Comparison of ENCODE assay signal across 3 fruit fly cellular contexts in genomic region chr2L:15343367-15343893, dm6.
TF ChIP-seq lines count a peak whose summit lies in the region.

No protein-coding gene starts in this region.

- no peak for TF ChIP-seq CTCF in whole organism, embryonic (GFP tag; optimal IDR thresholded peaks at IDR 0.05; lab: Kevin White, UChicago)

TF ChIP-seq in whole organism, embryonic, 481 proteins besides CTCF, POLR2A, EP300 and RAD21 (continues in another document):
- TF ChIP-seq so (GFP tag; IDR thresholded peaks at IDR 0.05; lab: Robert Waterston, UW) (no peak), bowl (GFP tag; IDR thresholded peaks at IDR 0.05; lab: Robert Waterston, UW) (no peak), CoRest (tag; optimal IDR thresholded peaks at IDR 0.05; lab: Kevin White, UChicago) (peak; percentile 27), esg (GFP tag; conservative IDR thresholded peaks at IDR 0.05; lab: Robert Waterston, UW) (0 out of 2 replicates have a peak, but pooled peaks have one; percentile 6), gcm2 (GFP tag; optimal IDR thresholded peaks at IDR 0.05; lab: Kevin White, UChicago) (no peak), phol (tag; optimal IDR thresholded peaks at IDR 0.05; lab: Kevin White, UChicago) (peak; percentile 16), fd3F (GFP tag; optimal IDR thresholded peaks at IDR 0.05; lab: Kevin White, UChicago) (no peak), CG17361 (GFP tag; IDR thresholded peaks at IDR 0.05; lab: Robert Waterston, UW) (0 out of 3 replicates have a peak, but pooled peaks have one; percentile 32), NC2β (GFP tag; optimal IDR thresholded peaks at IDR 0.05; lab: Kevin White, UChicago) (no peak), zf30C (GFP tag; optimal IDR thresholded peaks at IDR 0.05; lab: Kevin White, UChicago) (peak; percentile 16), CG6654 (GFP tag; optimal IDR thresholded peaks at IDR 0.05; lab: Kevin White, UChicago) (no peak), Hand (GFP tag; optimal IDR thresholded peaks at IDR 0.05; lab: Kevin White, UChicago) (no peak), CG13123 (GFP tag; optimal IDR thresholded peaks at IDR 0.05; lab: Kevin White, UChicago) (no peak), wor (GFP tag; IDR thresholded peaks at IDR 0.05; lab: Robert Waterston, UW) (no peak), CG18262 (tag; optimal IDR thresholded peaks at IDR 0.05; lab: Kevin White, UChicago) (peak; percentile 52), Ssrp (tag; optimal IDR thresholded peaks at IDR 0.05; lab: Kevin White, UChicago) (peak; percentile 21), Eip74EF (GFP tag; optimal IDR thresholded peaks at IDR 0.05; lab: Kevin White, UChicago) (peak in 1 of 2 experiments; percentile 1), CG4282 (GFP tag; optimal IDR thresholded peaks at IDR 0.05; lab: Kevin White, UChicago) (no peak), dmrt11E (tag; optimal IDR thresholded peaks at IDR 0.05; lab: Kevin White, UChicago) (peak; percentile 31), nmo (GFP tag; optimal IDR thresholded peaks at IDR 0.05; lab: Kevin White, UChicago) (peak; percentile 43), Sox102F (GFP tag; optimal IDR thresholded peaks at IDR 0.05; lab: Kevin White, UChicago) (peak; percentile 28), chinmo (GFP tag; IDR thresholded peaks at IDR 0.05; lab: Robert Waterston, UW; ENCODE audit: partially characterized antibody) (no peak), CG11504 (tag; optimal IDR thresholded peaks at IDR 0.05; lab: Kevin White, UChicago) (peak; percentile 60), CG14710 (tag; optimal IDR thresholded peaks at IDR 0.05; lab: Kevin White, UChicago) (peak; percentile 17), Blimp-1 (GFP tag; optimal IDR thresholded peaks at IDR 0.05; lab: Kevin White, UChicago) (peak; percentile 7), Six4 (GFP tag; optimal IDR thresholded peaks at IDR 0.05; lab: Kevin White, UChicago) (no peak), Sox100B (GFP tag; optimal IDR thresholded peaks at IDR 0.05; lab: Kevin White, UChicago) (peak; percentile 17), CG12299 (tag; optimal IDR thresholded peaks at IDR 0.05; lab: Kevin White, UChicago) (no peak), D19A (tag; optimal IDR thresholded peaks at IDR 0.05; lab: Kevin White, UChicago) (peak; percentile 14), dmrt99B (tag; optimal IDR thresholded peaks at IDR 0.05; lab: Kevin White, UChicago) (peak; percentile 38)

TF ChIP-seq in whole organism, prepupa, 60 proteins besides CTCF, POLR2A, EP300 and RAD21 (continues in another document):
- TF ChIP-seq CG11294 (GFP tag; IDR thresholded peaks at IDR 0.05; lab: Robert Waterston, UW) (no peak), Ets96B (tag; optimal IDR thresholded peaks at IDR 0.05; lab: Kevin White, UChicago) (no peak), CG7368 (GFP tag; optimal IDR thresholded peaks at IDR 0.05; lab: Kevin White, UChicago) (no peak), ss (GFP tag; optimal IDR thresholded peaks at IDR 0.05; lab: Kevin White, UChicago) (no peak), CG16779 (tag; optimal IDR thresholded peaks at IDR 0.05; lab: Kevin White, UChicago) (no peak), CG32006 (GFP tag; optimal IDR thresholded peaks at IDR 0.05; lab: Kevin White, UChicago) (peak; percentile 69), CG3032 (tag; optimal IDR thresholded peaks at IDR 0.05; lab: Kevin White, UChicago) (no peak), CG6163 (GFP tag; IDR thresholded peaks at IDR 0.05; lab: Robert Waterston, UW) (no peak), CG1621 (tag; optimal IDR thresholded peaks at IDR 0.05; lab: Kevin White, UChicago) (no peak), net (GFP tag; optimal IDR thresholded peaks at IDR 0.05; lab: Kevin White, UChicago) (no peak), CG6808 (GFP tag; optimal IDR thresholded peaks at IDR 0.05; lab: Kevin White, UChicago) (peak; percentile 13), CG3919 (GFP tag; optimal IDR thresholded peaks at IDR 0.05; lab: Kevin White, UChicago) (peak; percentile 19), fd59A (GFP tag; optimal IDR thresholded peaks at IDR 0.05; lab: Kevin White, UChicago) (no peak), CG10631 (GFP tag; optimal IDR thresholded peaks at IDR 0.05; lab: Kevin White, UChicago) (peak; percentile 31), pdm3 (GFP tag; optimal IDR thresholded peaks at IDR 0.05; lab: Kevin White, UChicago) (no peak), OdsH (GFP tag; optimal IDR thresholded peaks at IDR 0.05; lab: Kevin White, UChicago) (peak; percentile 20), spab (GFP tag; optimal IDR thresholded peaks at IDR 0.05; lab: Kevin White, UChicago) (peak; percentile 7), CG34406 (GFP tag; optimal IDR thresholded peaks at IDR 0.05; lab: Kevin White, UChicago) (no peak), esn (GFP tag; optimal IDR thresholded peaks at IDR 0.05; lab: Kevin White, UChicago) (no peak), Lpt (GFP tag; optimal IDR thresholded peaks at IDR 0.05; lab: Kevin White, UChicago) (no peak), CG4318 (GFP tag; optimal IDR thresholded peaks at IDR 0.05; lab: Kevin White, UChicago) (peak; percentile 18), vri (GFP tag; optimal IDR thresholded peaks at IDR 0.05; lab: Kevin White, UChicago) (no peak), acj6 (GFP tag; optimal IDR thresholded peaks at IDR 0.05; lab: Kevin White, UChicago) (no peak), CG11762 (GFP tag; optimal IDR thresholded peaks at IDR 0.05; lab: Kevin White, UChicago; ENCODE audit: insufficient read depth) (no peak), Sox102F (GFP tag; optimal IDR thresholded peaks at IDR 0.05; lab: Kevin White, UChicago) (no peak), CG15336 (GFP tag; IDR thresholded peaks at IDR 0.05; lab: Robert Waterston, UW) (0 out of 2 replicates have a peak, but pooled peaks have one; percentile 17), Sox15 (GFP tag; optimal IDR thresholded peaks at IDR 0.05; lab: Kevin White, UChicago) (no peak), eg (GFP tag; IDR thresholded peaks at IDR 0.05; lab: Robert Waterston, UW) (no peak), lz (GFP tag; optimal IDR thresholded peaks at IDR 0.05; lab: Kevin White, UChicago) (no peak), CG6276 (GFP tag; optimal IDR thresholded peaks at IDR 0.05; lab: Kevin White, UChicago) (no peak), Hr4 (GFP tag; optimal IDR thresholded peaks at IDR 0.05; lab: Kevin White, UChicago) (peak; percentile 28), Smox (GFP tag; optimal IDR thresholded peaks at IDR 0.05; lab: Kevin White, UChicago) (no peak), Met (GFP tag; optimal IDR thresholded peaks at IDR 0.05; lab: Kevin White, UChicago) (no peak), CG6792 (GFP tag; optimal IDR thresholded peaks at IDR 0.05; lab: Kevin White, UChicago) (no peak)

TF ChIP-seq in whole organism, pupa, 21 proteins besides CTCF, POLR2A, EP300 and RAD21:
- no peak for TF ChIP-seq Ets98B (GFP tag; IDR thresholded peaks at IDR 0.05; lab: Robert Waterston, UW)
- TF ChIP-seq Pif1B (GFP tag; optimal IDR thresholded peaks at IDR 0.05; lab: Kevin White, UChicago) = no peak
- no peak for TF ChIP-seq CG34367 (tag; optimal IDR thresholded peaks at IDR 0.05; lab: Kevin White, UChicago)
- TF ChIP-seq CG4496 (GFP tag; IDR thresholded peaks at IDR 0.05; lab: Robert Waterston, UW) = no peak
- no peak for TF ChIP-seq fd96Ca (GFP tag; IDR thresholded peaks at IDR 0.05; lab: Robert Waterston, UW)
- no peak for TF ChIP-seq rn (GFP tag; IDR thresholded peaks at IDR 0.05; lab: Robert Waterston, UW)
- TF ChIP-seq CG8301 (tag; optimal IDR thresholded peaks at IDR 0.05; lab: Kevin White, UChicago) = peak; percentile 17
- no peak for TF ChIP-seq CG9948 (tag; optimal IDR thresholded peaks at IDR 0.05; lab: Kevin White, UChicago)
- no peak for TF ChIP-seq gl (tag; optimal IDR thresholded peaks at IDR 0.05; lab: Kevin White, UChicago)
- TF ChIP-seq D1 (tag; optimal IDR thresholded peaks at IDR 0.05; lab: Kevin White, UChicago) = no peak
- peak; percentile 27 for TF ChIP-seq CG15710 (tag; optimal IDR thresholded peaks at IDR 0.05; lab: Kevin White, UChicago)
- no peak for TF ChIP-seq EcR (GFP tag; optimal IDR thresholded peaks at IDR 0.05; lab: Kevin White, UChicago)
- no peak for TF ChIP-seq CG32121 (GFP tag; IDR thresholded peaks at IDR 0.05; lab: Robert Waterston, UW)
- TF ChIP-seq CG13204 (GFP tag; optimal IDR thresholded peaks at IDR 0.05; lab: Kevin White, UChicago) = no peak
- TF ChIP-seq Pif1A (GFP tag; optimal IDR thresholded peaks at IDR 0.05; lab: Kevin White, UChicago) = no peak
- TF ChIP-seq CG17806 (tag; optimal IDR thresholded peaks at IDR 0.05; lab: Kevin White, UChicago) = peak; percentile 6
- no peak for TF ChIP-seq CG12605 (GFP tag; IDR thresholded peaks at IDR 0.05; lab: Robert Waterston, UW)
- TF ChIP-seq CG10348 (GFP tag; IDR thresholded peaks at IDR 0.05; lab: Robert Waterston, UW) = no peak
- no peak for TF ChIP-seq Snoo (tag; optimal IDR thresholded peaks at IDR 0.05; lab: Kevin White, UChicago)
- peak; percentile 22 for TF ChIP-seq CG8159 (tag; optimal IDR thresholded peaks at IDR 0.05; lab: Kevin White, UChicago)
- peak; percentile 39 for TF ChIP-seq CG14655 (GFP tag; optimal IDR thresholded peaks at IDR 0.05; lab: Kevin White, UChicago)

Comparison
In these comparisons a context has a peak if more than half of its experiments do, and no peak if none do; other contexts are left out.
1. Of the 7 proteins assayed by ChIP-seq in both whole organism, embryonic and whole organism, prepupa: peak only in whole organism, embryonic: Blimp-1 and Sox102F; only in whole organism, prepupa: none; in both: none; in neither: 5.